Fruit fly (Drosophila melanogaster) whole organism, adult: ENCODE results near the gene slpr.

ENCODE experiments used
- CG11617 ChIP-seq: fragments of 200-800 bp; sonication (Bioruptor generic); optimal IDR thresholded peaks from 2 replicates; lab custom pipeline; 2017; ENCODE audit warnings: mild to moderate bottlenecking, missing biosample characterization, missing genetic modification reagents, missing genetic modification characterization
- CG12768 ChIP-seq: fragments of 200-800 bp; sonication (Bioruptor generic); optimal IDR thresholded peaks from 2 replicates; lab custom pipeline; 2017; ENCODE audit warnings: missing biosample characterization, missing genetic modification characterization, mild to moderate bottlenecking, moderate library complexity, missing genetic modification reagents
- CG14711 ChIP-seq: fragments of 200-800 bp; sonication (Bioruptor generic); optimal IDR thresholded peaks from 2 replicates; lab custom pipeline; 2018; ENCODE audit warnings: missing biosample characterization, mild to moderate bottlenecking, missing genetic modification characterization, moderate library complexity
- CG1620 ChIP-seq: fragments of 200-800 bp; sonication (Bioruptor generic); optimal IDR thresholded peaks from 2 replicates; lab custom pipeline; 2016; ENCODE audit warnings: missing biosample characterization, missing genetic modification characterization
- CG33017 ChIP-seq: fragments of 200-800 bp; sonication (Bioruptor generic); optimal IDR thresholded peaks from 2 replicates; lab custom pipeline; 2018; ENCODE audit warnings: missing biosample characterization, mild to moderate bottlenecking, missing genetic modification characterization, moderate library complexity
- CG5204 ChIP-seq: fragments of 200-800 bp; sonication (Bioruptor generic); optimal IDR thresholded peaks from 2 replicates; lab custom pipeline; 2016; ENCODE audit warnings: missing biosample characterization, missing genetic modification characterization
- CG7045 ChIP-seq: fragments of 200-800 bp; sonication (Bioruptor generic); optimal IDR thresholded peaks from 2 replicates; lab custom pipeline; 2017; ENCODE audit warnings: missing biosample characterization, mild to moderate bottlenecking, missing genetic modification characterization
- CG7101 ChIP-seq: fragments of 200-800 bp; sonication (Bioruptor generic); optimal IDR thresholded peaks from 2 replicates; lab custom pipeline; 2018; ENCODE audit warnings: missing biosample characterization, mild to moderate bottlenecking, missing genetic modification characterization, moderate library complexity
- Clk ChIP-seq: fragments of 200-800 bp; sonication (Bioruptor generic); optimal IDR thresholded peaks from 2 replicates; lab custom pipeline; 2017; ENCODE audit warnings: missing biosample characterization, missing genetic modification characterization
- Crg-1 ChIP-seq: fragments of 200-800 bp; sonication (Bioruptor generic); optimal IDR thresholded peaks from 2 replicates; lab custom pipeline; 2016; ENCODE audit warnings: missing biosample characterization, missing genetic modification characterization
- Hr96 ChIP-seq: fragments of 200-800 bp; sonication (Bioruptor generic); optimal IDR thresholded peaks from 2 replicates; lab custom pipeline; 2016; ENCODE audit warnings: missing biosample characterization, missing genetic modification characterization
- Mnt ChIP-seq: fragments of 200-800 bp; sonication (Bioruptor generic); optimal IDR thresholded peaks from 2 replicates; lab custom pipeline; 2016; ENCODE audit warnings: missing biosample characterization, mild to moderate bottlenecking, missing genetic modification characterization
- bab1 ChIP-seq: fragments of 200-800 bp; sonication (Bioruptor generic); optimal IDR thresholded peaks from 3 replicates; lab custom pipeline; 2019; ENCODE audit warnings: missing biosample characterization, mild to moderate bottlenecking, missing genetic modification characterization, moderate library complexity
- cic ChIP-seq: fragments of 200-800 bp; sonication (Bioruptor generic); optimal IDR thresholded peaks from 2 replicates; lab custom pipeline; 2017; ENCODE audit warnings: missing biosample characterization, mild to moderate bottlenecking, missing genetic modification characterization, moderate library complexity
- cnc ChIP-seq, 2 experiments: fragments of >200 bp; optimal IDR thresholded peaks; 2 replicates each; lab custom pipeline; 2017
- kay ChIP-seq: fragments of 200-800 bp; sonication (Bioruptor generic); peaks from one replicate; lab custom pipeline; 2016; ENCODE audit warnings: missing biosample characterization, missing genetic modification characterization, borderline replicate concordance
- ovo ChIP-seq: fragments of 200-800 bp; sonication (Bioruptor generic); optimal IDR thresholded peaks from 2 replicates; lab custom pipeline; 2016; ENCODE audit warnings: missing biosample characterization, missing genetic modification characterization
- pad ChIP-seq: fragments of 200-800 bp; sonication (Bioruptor generic); optimal IDR thresholded peaks from 3 replicates; lab custom pipeline; 2017; ENCODE audit warnings: missing biosample characterization, missing genetic modification characterization, mild to moderate bottlenecking, moderate library complexity, missing genetic modification reagents
- tj ChIP-seq: fragments of 200-800 bp; sonication (Bioruptor generic); optimal IDR thresholded peaks from 3 replicates; lab custom pipeline; 2017; ENCODE audit warnings: missing biosample characterization, mild to moderate bottlenecking, missing genetic modification characterization, moderate library complexity
- toe ChIP-seq: fragments of 200-800 bp; sonication (Bioruptor generic); optimal IDR thresholded peaks from 2 replicates; lab custom pipeline; 2016; ENCODE audit warnings: missing biosample characterization, missing genetic modification characterization

slpr gene

dm6 chrX:8135420-8135874 lies 41.5 kb downstream of the slpr start, which contains the start of the genes cyr and CG2120:
TSS of gene cyr (minus strand) at chrX:8135713.
TSS of gene CG2120 (plus strand) at chrX:8135824.
- TF ChIP-seq CG33017 (no peak), tj (GFP tag; lab: Kevin White, UChicago) (no peak), kay (GFP tag; lab: Kevin White, UChicago) (no peak), pad (GFP tag; lab: Kevin White, UChicago) (no peak), cnc (optimal IDR thresholded peaks at IDR 0.05; lab: Kevin White, UChicago) (no peak), CG11617 (GFP tag; lab: Kevin White, UChicago) (no peak), Crg-1 (no peak), CG1620 (GFP tag; lab: Kevin White, UChicago) (no peak), Hr96 (GFP tag; lab: Kevin White, UChicago) (no peak), toe (no peak), Clk (GFP tag; lab: Kevin White, UChicago) (no peak), CG7101 (tag; lab: Kevin White, UChicago) (no peak), cic (GFP tag; lab: Kevin White, UChicago) (no peak), Mnt (GFP tag; lab: Kevin White, UChicago) (no peak), ovo (GFP tag; lab: Kevin White, UChicago) (no peak), CG14711 (no peak)

- TF ChIP-seq CG11617 (GFP tag; lab: Kevin White, UChicago) (peak; percentile 74), Crg-1 (peak; percentile 62), cnc (optimal IDR thresholded peaks at IDR 0.05; lab: Kevin White, UChicago) (no peak), CG7101 (tag; lab: Kevin White, UChicago) (peak; percentile 82), CG7045 (GFP tag; lab: Kevin White, UChicago) (no peak), cic (GFP tag; lab: Kevin White, UChicago) (no peak), bab1 (GFP tag; lab: Kevin White, UChicago) (peak; percentile 82), CG14711 (peak; percentile 80), tj (GFP tag; lab: Kevin White, UChicago) (peak; percentile 83), CG1620 (GFP tag; lab: Kevin White, UChicago) (peak; percentile 59), ovo (GFP tag; lab: Kevin White, UChicago) (peak; percentile 42), toe (peak; percentile 18), CG12768 (GFP tag; lab: Kevin White, UChicago) (peak; percentile 40), Mnt (GFP tag; lab: Kevin White, UChicago) (peak; percentile 77), Clk (GFP tag; lab: Kevin White, UChicago) (no peak), kay (GFP tag; lab: Kevin White, UChicago) (no peak), CG33017 (peak; percentile 45), Hr96 (GFP tag; lab: Kevin White, UChicago) (no peak), pad (GFP tag; lab: Kevin White, UChicago) (peak; percentile 50), CG5204 (GFP tag; lab: Kevin White, UChicago) (no peak)
These were observed 45.2 kb downstream of the slpr start, which contains the start of gene CG10958 for dm6 chrX:8131693-8132313. TSS of gene CG10958 (plus strand) at chrX:8132285.

DNA sequence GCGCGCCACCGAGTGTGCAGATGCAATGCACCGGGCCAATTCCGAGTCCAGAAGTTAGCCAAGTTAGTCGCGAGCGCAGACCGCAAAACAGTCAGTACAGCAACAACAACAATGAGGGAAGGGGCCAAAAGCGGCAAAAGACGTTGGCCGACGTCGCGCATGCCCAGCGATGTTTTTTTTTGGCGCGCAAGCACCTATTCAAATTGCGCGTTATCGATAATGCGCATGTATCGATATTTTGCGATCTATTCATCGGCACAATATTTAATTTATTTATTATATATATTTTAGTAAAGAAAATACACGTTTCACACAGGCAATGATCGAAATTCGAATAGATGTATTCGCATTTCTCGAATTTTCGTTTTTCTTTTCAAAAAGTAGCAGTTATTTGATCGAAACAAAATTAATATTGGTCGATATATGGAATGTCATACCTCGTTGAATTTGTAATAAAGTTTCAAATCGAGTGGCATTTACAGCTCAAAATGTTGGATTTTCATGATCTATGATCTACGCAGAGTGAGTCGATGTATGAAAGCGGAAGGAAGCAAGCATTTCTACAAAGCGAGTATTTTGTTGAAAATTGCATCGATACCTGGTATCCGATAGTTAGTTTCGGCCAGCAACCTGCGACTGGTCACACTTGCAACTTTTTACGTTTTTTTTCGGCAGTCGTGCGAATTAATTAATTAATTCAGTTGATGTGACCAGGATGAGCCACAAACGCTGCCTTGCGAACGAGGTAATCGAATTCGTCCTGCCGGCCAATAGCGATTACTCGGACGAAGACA lies 47.6 kb downstream of the slpr start, which contains the start of gene CG2116:
Gene CG2116 (plus strand): TSS at position 609 of the 794 bp plus-strand sequence.
- peak; percentile 7 for TF ChIP-seq CG7101 (tag; lab: Kevin White, UChicago)
- peak; percentile 24 for TF ChIP-seq CG1620 (GFP tag; lab: Kevin White, UChicago)
- TF ChIP-seq pad (GFP tag; lab: Kevin White, UChicago): peak; percentile 25
- peak; percentile 47 for TF ChIP-seq Mnt (GFP tag; lab: Kevin White, UChicago)
- no peak for TF ChIP-seq Crg-1
- no peak for TF ChIP-seq cnc (optimal IDR thresholded peaks at IDR 0.05; lab: Kevin White, UChicago)
- peak; percentile 8 for TF ChIP-seq toe
- TF ChIP-seq bab1 (GFP tag; lab: Kevin White, UChicago): peak; percentile 14

DNA sequence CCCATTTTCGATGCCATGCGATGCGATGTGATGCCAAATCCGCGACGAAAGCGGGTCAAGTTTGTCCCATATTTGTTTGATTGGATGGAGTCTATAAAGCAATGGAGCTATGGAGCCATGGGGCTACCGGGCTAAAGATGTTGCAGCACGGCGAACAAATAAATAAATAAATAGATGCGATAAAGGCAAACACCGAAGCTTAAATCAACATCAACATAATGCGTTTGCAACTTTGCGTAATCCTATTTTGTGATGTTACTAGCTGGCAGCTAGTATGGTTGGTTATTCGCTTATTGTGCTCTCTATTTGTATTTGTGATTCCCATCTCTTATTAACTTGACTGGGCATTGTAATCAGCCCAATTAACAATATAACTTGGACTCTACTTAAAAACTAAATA lies 48.9 kb downstream of the slpr start:
- TF ChIP-seq CG11617 (GFP tag; lab: Kevin White, UChicago) (no peak), Crg-1 (no peak), Mnt (GFP tag; lab: Kevin White, UChicago) (no peak), kay (GFP tag; lab: Kevin White, UChicago) (no peak), CG12768 (GFP tag; lab: Kevin White, UChicago) (no peak), Clk (GFP tag; lab: Kevin White, UChicago) (no peak), CG5204 (GFP tag; lab: Kevin White, UChicago) (no peak), pad (GFP tag; lab: Kevin White, UChicago) (no peak), ovo (GFP tag; lab: Kevin White, UChicago) (no peak)

- TF ChIP-seq CG7045 (GFP tag; lab: Kevin White, UChicago) (no peak), CG7101 (tag; lab: Kevin White, UChicago) (no peak), CG14711 (no peak), ovo (GFP tag; lab: Kevin White, UChicago) (no peak)
These were observed 50.8 kb downstream of the slpr start for dm6 chrX:8126149-8126548.
